Fruit fly (Drosophila melanogaster) whole organism, adult: ENCODE results near the gene Rcd7.

ENCODE experiments used
- CG11617 ChIP-seq: fragments of 200-800 bp; sonication (Bioruptor generic); optimal IDR thresholded peaks from 2 replicates; lab custom pipeline; 2017; ENCODE audit warnings: mild to moderate bottlenecking, missing biosample characterization, missing genetic modification reagents, missing genetic modification characterization
- CG12768 ChIP-seq: fragments of 200-800 bp; sonication (Bioruptor generic); optimal IDR thresholded peaks from 2 replicates; lab custom pipeline; 2017; ENCODE audit warnings: missing biosample characterization, missing genetic modification characterization, mild to moderate bottlenecking, moderate library complexity, missing genetic modification reagents
- CG14711 ChIP-seq: fragments of 200-800 bp; sonication (Bioruptor generic); optimal IDR thresholded peaks from 2 replicates; lab custom pipeline; 2018; ENCODE audit warnings: missing biosample characterization, mild to moderate bottlenecking, missing genetic modification characterization, moderate library complexity
- CG1620 ChIP-seq: fragments of 200-800 bp; sonication (Bioruptor generic); optimal IDR thresholded peaks from 2 replicates; lab custom pipeline; 2016; ENCODE audit warnings: missing biosample characterization, missing genetic modification characterization
- CG33017 ChIP-seq: fragments of 200-800 bp; sonication (Bioruptor generic); optimal IDR thresholded peaks from 2 replicates; lab custom pipeline; 2018; ENCODE audit warnings: missing biosample characterization, mild to moderate bottlenecking, missing genetic modification characterization, moderate library complexity
- CG5204 ChIP-seq: fragments of 200-800 bp; sonication (Bioruptor generic); optimal IDR thresholded peaks from 2 replicates; lab custom pipeline; 2016; ENCODE audit warnings: missing biosample characterization, missing genetic modification characterization
- CG7045 ChIP-seq: fragments of 200-800 bp; sonication (Bioruptor generic); optimal IDR thresholded peaks from 2 replicates; lab custom pipeline; 2017; ENCODE audit warnings: missing biosample characterization, mild to moderate bottlenecking, missing genetic modification characterization
- CG7101 ChIP-seq: fragments of 200-800 bp; sonication (Bioruptor generic); optimal IDR thresholded peaks from 2 replicates; lab custom pipeline; 2018; ENCODE audit warnings: missing biosample characterization, mild to moderate bottlenecking, missing genetic modification characterization, moderate library complexity
- Clk ChIP-seq: fragments of 200-800 bp; sonication (Bioruptor generic); optimal IDR thresholded peaks from 2 replicates; lab custom pipeline; 2017; ENCODE audit warnings: missing biosample characterization, missing genetic modification characterization
- Crg-1 ChIP-seq: fragments of 200-800 bp; sonication (Bioruptor generic); optimal IDR thresholded peaks from 2 replicates; lab custom pipeline; 2016; ENCODE audit warnings: missing biosample characterization, missing genetic modification characterization
- Hr96 ChIP-seq: fragments of 200-800 bp; sonication (Bioruptor generic); optimal IDR thresholded peaks from 2 replicates; lab custom pipeline; 2016; ENCODE audit warnings: missing biosample characterization, missing genetic modification characterization
- Mnt ChIP-seq: fragments of 200-800 bp; sonication (Bioruptor generic); optimal IDR thresholded peaks from 2 replicates; lab custom pipeline; 2016; ENCODE audit warnings: missing biosample characterization, mild to moderate bottlenecking, missing genetic modification characterization
- bab1 ChIP-seq: fragments of 200-800 bp; sonication (Bioruptor generic); optimal IDR thresholded peaks from 3 replicates; lab custom pipeline; 2019; ENCODE audit warnings: missing biosample characterization, mild to moderate bottlenecking, missing genetic modification characterization, moderate library complexity
- cic ChIP-seq: fragments of 200-800 bp; sonication (Bioruptor generic); optimal IDR thresholded peaks from 2 replicates; lab custom pipeline; 2017; ENCODE audit warnings: missing biosample characterization, mild to moderate bottlenecking, missing genetic modification characterization, moderate library complexity
- cnc ChIP-seq, 2 experiments: fragments of >200 bp; optimal IDR thresholded peaks; 2 replicates each; lab custom pipeline; 2017
- kay ChIP-seq: fragments of 200-800 bp; sonication (Bioruptor generic); peaks from one replicate; lab custom pipeline; 2016; ENCODE audit warnings: missing biosample characterization, missing genetic modification characterization, borderline replicate concordance
- ovo ChIP-seq: fragments of 200-800 bp; sonication (Bioruptor generic); optimal IDR thresholded peaks from 2 replicates; lab custom pipeline; 2016; ENCODE audit warnings: missing biosample characterization, missing genetic modification characterization
- pad ChIP-seq: fragments of 200-800 bp; sonication (Bioruptor generic); optimal IDR thresholded peaks from 3 replicates; lab custom pipeline; 2017; ENCODE audit warnings: missing biosample characterization, missing genetic modification characterization, mild to moderate bottlenecking, moderate library complexity, missing genetic modification reagents
- tj ChIP-seq: fragments of 200-800 bp; sonication (Bioruptor generic); optimal IDR thresholded peaks from 3 replicates; lab custom pipeline; 2017; ENCODE audit warnings: missing biosample characterization, mild to moderate bottlenecking, missing genetic modification characterization, moderate library complexity
- toe ChIP-seq: fragments of 200-800 bp; sonication (Bioruptor generic); optimal IDR thresholded peaks from 2 replicates; lab custom pipeline; 2016; ENCODE audit warnings: missing biosample characterization, missing genetic modification characterization

Gene Rcd7

dm6 chr3L:19590422-19590821, 45.5 kb downstream of the Rcd7 start, which contains the start of gene CG14100:
TSS of gene CG14100 (minus strand) at chr3L:19590524.
- TF ChIP-seq CG5204 (GFP tag; lab: Kevin White, UChicago) (peak; percentile 100), CG14711 (tag; lab: Kevin White, UChicago) (peak; percentile 100), CG7045 (peak; percentile 100), Clk (GFP tag; lab: Kevin White, UChicago) (peak; percentile 100), cnc (optimal IDR thresholded peaks at IDR 0.05; lab: Kevin White, UChicago) (no peak), Crg-1 (peak; percentile 100), Mnt (GFP tag; lab: Kevin White, UChicago) (peak; percentile 100), CG33017 (tag; lab: Kevin White, UChicago) (peak; percentile 100), pad (GFP tag; lab: Kevin White, UChicago) (peak; percentile 98), kay (GFP tag; lab: Kevin White, UChicago) (peak; percentile 100), toe (GFP tag; lab: Kevin White, UChicago) (peak; percentile 100), CG1620 (GFP tag; lab: Kevin White, UChicago) (peak; percentile 100), Hr96 (peak; percentile 100), bab1 (peak; percentile 100), cic (GFP tag; lab: Kevin White, UChicago) (peak; percentile 98), CG11617 (GFP tag; lab: Kevin White, UChicago) (peak; percentile 100), ovo (GFP tag; lab: Kevin White, UChicago) (peak; percentile 100), tj (GFP tag; lab: Kevin White, UChicago) (peak; percentile 98), CG7101 (peak; percentile 100), CG12768 (GFP tag; lab: Kevin White, UChicago) (peak; percentile 100)
